Fruit fly (Drosophila melanogaster): ENCODE data around the gene Mnt.

The Mnt gene

dm6 chrX:3695151-3695988 lies 23.8 kb downstream of the Mnt start (continued):
- TF ChIP-seq oc (tag; optimal IDR thresholded peaks at IDR 0.05) (no peak), ssp (GFP tag; IDR thresholded peaks at IDR 0.05) (no peak), CG13775 (GFP tag; optimal IDR thresholded peaks at IDR 0.05) (no peak), CG6254 (GFP tag; optimal IDR thresholded peaks at IDR 0.05) (peak; percentile 15), CG7839 (tag; optimal IDR thresholded peaks at IDR 0.05) (peak; percentile 36), CG14050 (GFP tag; IDR thresholded peaks at IDR 0.05) (no peak), Doc3 (GFP tag; IDR thresholded peaks at IDR 0.05; ENCODE audit: partially characterized antibody) (no peak), Xrp1 (GFP tag; IDR thresholded peaks at IDR 0.05) (no peak; the same call in 1 of the 2 replicates), CrebB (tag; optimal IDR thresholded peaks at IDR 0.05) (no peak), slbo (GFP tag; IDR thresholded peaks at IDR 0.05) (peak; percentile 34; the same call in 1 of the 2 replicates), CG6854 (GFP tag; optimal IDR thresholded peaks at IDR 0.05) (no peak), CG12659 (GFP tag; optimal IDR thresholded peaks at IDR 0.05) (no peak), Hr78 (GFP tag; optimal IDR thresholded peaks at IDR 0.05) (peak in 1 of 2 experiments; percentile 87), hb (GFP tag; IDR thresholded peaks at IDR 0.05; ENCODE audit: partially characterized antibody) (no peak), HLH3B (GFP tag; IDR thresholded peaks at IDR 0.05) (no peak), sna (GFP tag; IDR thresholded peaks at IDR 0.05; ENCODE audit: partially characterized antibody) (no peak), so (GFP tag; IDR thresholded peaks at IDR 0.05) (no peak), Sry-β (GFP tag; optimal IDR thresholded peaks at IDR 0.05) (no peak), Dad (GFP tag; optimal IDR thresholded peaks at IDR 0.05) (no peak), CG10431 (GFP tag; optimal IDR thresholded peaks at IDR 0.05) (no peak), bsh (GFP tag; optimal IDR thresholded peaks at IDR 0.05) (peak in 1 of 2 experiments; percentile 86), fd96Cb (tag; optimal IDR thresholded peaks at IDR 0.05) (no peak), insv (GFP tag; optimal IDR thresholded peaks at IDR 0.05) (no peak), CG2129 (GFP tag; IDR thresholded peaks at IDR 0.05; ENCODE audit: partially characterized antibody) (no peak), pan (optimal IDR thresholded peaks at IDR 0.05) (no peak), pan (GFP tag; optimal IDR thresholded peaks at IDR 0.05 in 1 of 2, IDR thresholded peaks at IDR 0.05 in 1 of 2) (no peak), lilli (GFP tag; optimal IDR thresholded peaks at IDR 0.05) (peak; percentile 33), CG3995 (GFP tag; optimal IDR thresholded peaks at IDR 0.05) (no peak), CG13894 (tag; optimal IDR thresholded peaks at IDR 0.05) (no peak), CG4820 (GFP tag; optimal IDR thresholded peaks at IDR 0.05) (no peak), dmrt11E (tag; optimal IDR thresholded peaks at IDR 0.05) (no peak), Lhr (GFP tag; optimal IDR thresholded peaks at IDR 0.05) (no peak), btn (GFP tag; optimal IDR thresholded peaks at IDR 0.05) (no peak), ERR (GFP tag; optimal IDR thresholded peaks at IDR 0.05) (no peak), CG9932 (GFP tag; IDR thresholded peaks at IDR 0.05) (no peak), CG10366 (GFP tag; IDR thresholded peaks at IDR 0.05) (no peak), Hmr (GFP tag; optimal IDR thresholded peaks at IDR 0.05) (peak; percentile 24), grau (tag; optimal IDR thresholded peaks at IDR 0.05) (peak; percentile 30), CG8765 (GFP tag; IDR thresholded peaks at IDR 0.05) (no peak), esg (GFP tag; conservative IDR thresholded peaks at IDR 0.05) (no peak), CG8089 (GFP tag; optimal IDR thresholded peaks at IDR 0.05) (no peak), HmgZ (tag; optimal IDR thresholded peaks at IDR 0.05) (no peak), sim (GFP tag; IDR thresholded peaks at IDR 0.05) (no peak), gcm2 (GFP tag; optimal IDR thresholded peaks at IDR 0.05) (no peak), sd (tag; optimal IDR thresholded peaks at IDR 0.05) (no peak), nau (GFP tag; optimal IDR thresholded peaks at IDR 0.05) (peak; percentile 34), bigmax (GFP tag; optimal IDR thresholded peaks at IDR 0.05) (no peak), Oli (tag; optimal IDR thresholded peaks at IDR 0.05) (no peak), mam (GFP tag; optimal IDR thresholded peaks at IDR 0.05) (no peak)
